Fruit fly (Drosophila melanogaster): ENCODE measurements around the gene slpr.

dm6 chrX:8147649-8148048, 29.3 kb downstream of the slpr start, which contains the start of gene CG15336:
- TF ChIP-seq EcR (GFP tag; optimal IDR thresholded peaks at IDR 0.05): no peak
- no peak for TF ChIP-seq Pif1B (GFP tag; optimal IDR thresholded peaks at IDR 0.05)
- no peak for TF ChIP-seq gl (tag; optimal IDR thresholded peaks at IDR 0.05)
- no peak for TF ChIP-seq CG8159 (tag; optimal IDR thresholded peaks at IDR 0.05)
- TF ChIP-seq Ets98B (GFP tag; IDR thresholded peaks at IDR 0.05): no peak
- TF ChIP-seq D1 (tag; optimal IDR thresholded peaks at IDR 0.05): no peak
